Worm (Caenorhabditis elegans): ENCODE results near the gene lro-1.
A peak's percentile ranks its signal among the peaks of the same experiment; 100 is the strongest.

lro-1 gene

ce11 chrX:6271718-6272117 lies at the start of gene lro-1:
Gene lro-1, plus strand, starts transcription at chrX:6272089.
- TF ChIP-seq ceh-45 (GFP tag; IDR thresholded peaks at IDR 0.05) (no peak), elt-2 (tag; optimal IDR thresholded peaks at IDR 0.05) (peak; percentile 62), gmeb-2 (tag; optimal IDR thresholded peaks at IDR 0.05) (no peak), ceh-19 (GFP tag; optimal IDR thresholded peaks at IDR 0.05) (no peak)

ce11 chrX:6224841-6225240 lies 47.0 kb upstream of the lro-1 start:
- no peak for TF ChIP-seq tbx-7 (tag; optimal IDR thresholded peaks at IDR 0.05)
- no peak for TF ChIP-seq pros-1 (tag; optimal IDR thresholded peaks at IDR 0.05)
- no peak for TF ChIP-seq mec-3 (tag; optimal IDR thresholded peaks at IDR 0.05; ENCODE audit: borderline replicate concordance)
- no peak for TF ChIP-seq dve-1 (tag; optimal IDR thresholded peaks at IDR 0.05)
- peak; percentile 6 for TF ChIP-seq sdc-2 (tag; optimal IDR thresholded peaks at IDR 0.05)
- peak; percentile 11 for TF ChIP-seq rnt-1 (tag; optimal IDR thresholded peaks at IDR 0.05)
- no peak for TF ChIP-seq hlh-6 (tag; optimal IDR thresholded peaks at IDR 0.05)
- TF ChIP-seq ref-2 (tag; optimal IDR thresholded peaks at IDR 0.05) = no peak
- TF ChIP-seq unc-55 (GFP tag; optimal IDR thresholded peaks at IDR 0.05) = peak; percentile 95
- no peak for TF ChIP-seq hlh-15 (tag; optimal IDR thresholded peaks at IDR 0.05)
- no peak for TF ChIP-seq sox-4 (tag; optimal IDR thresholded peaks at IDR 0.05)
- no peak for TF ChIP-seq tbx-2 (tag; optimal IDR thresholded peaks at IDR 0.05)
- TF ChIP-seq ceh-2 (tag; optimal IDR thresholded peaks at IDR 0.05) = no peak
- TF ChIP-seq elt-4 (tag; optimal IDR thresholded peaks at IDR 0.05) = no peak
- no peak for TF ChIP-seq nhr-232 (tag; optimal IDR thresholded peaks at IDR 0.05)
- no peak for TF ChIP-seq unc-86 (tag; optimal IDR thresholded peaks at IDR 0.05)
- TF ChIP-seq ahr-1 (tag; optimal IDR thresholded peaks at IDR 0.05) = no peak
- no peak for TF ChIP-seq ceh-19 (GFP tag; optimal IDR thresholded peaks at IDR 0.05)
- TF ChIP-seq unc-42 (tag; optimal IDR thresholded peaks at IDR 0.05) = no peak
- TF ChIP-seq eyg-1 (tag; optimal IDR thresholded peaks at IDR 0.05) = no peak
- no peak for TF ChIP-seq pat-9 (tag; optimal IDR thresholded peaks at IDR 0.05)
- no peak for TF ChIP-seq ceh-48 (tag; optimal IDR thresholded peaks at IDR 0.05)
- peak; percentile 7 for TF ChIP-seq hlh-8 (tag; optimal IDR thresholded peaks at IDR 0.05)
- TF ChIP-seq npax-4 (tag; optimal IDR thresholded peaks at IDR 0.05) = no peak

- TF ChIP-seq ets-4 (tag; optimal IDR thresholded peaks at IDR 0.05) (no peak), ceh-48 (tag; optimal IDR thresholded peaks at IDR 0.05) (no peak), odd-2 (tag; optimal IDR thresholded peaks at IDR 0.05) (no peak), nfya-1 (tag; optimal IDR thresholded peaks at IDR 0.05) (no peak), ceh-30 (tag; optimal IDR thresholded peaks at IDR 0.05) (no peak), F13H6.1 (tag; optimal IDR thresholded peaks at IDR 0.05) (no peak), T23F11.4 (GFP tag; optimal IDR thresholded peaks at IDR 0.05) (no peak), Y22D7AL.16 (tag; optimal IDR thresholded peaks at IDR 0.05) (no peak), madf-2 (tag; optimal IDR thresholded peaks at IDR 0.05) (no peak), nhr-232 (tag; optimal IDR thresholded peaks at IDR 0.05) (no peak), mec-3 (tag; optimal IDR thresholded peaks at IDR 0.05; ENCODE audit: borderline replicate concordance) (no peak), lin-11 (tag; optimal IDR thresholded peaks at IDR 0.05) (no peak)
These were observed 41.2 kb upstream of the lro-1 start, which contains the start of gene lite-1 for ce11 chrX:6230669-6231068. Gene lite-1, minus strand, starts transcription at chrX:6230769.

DNA sequence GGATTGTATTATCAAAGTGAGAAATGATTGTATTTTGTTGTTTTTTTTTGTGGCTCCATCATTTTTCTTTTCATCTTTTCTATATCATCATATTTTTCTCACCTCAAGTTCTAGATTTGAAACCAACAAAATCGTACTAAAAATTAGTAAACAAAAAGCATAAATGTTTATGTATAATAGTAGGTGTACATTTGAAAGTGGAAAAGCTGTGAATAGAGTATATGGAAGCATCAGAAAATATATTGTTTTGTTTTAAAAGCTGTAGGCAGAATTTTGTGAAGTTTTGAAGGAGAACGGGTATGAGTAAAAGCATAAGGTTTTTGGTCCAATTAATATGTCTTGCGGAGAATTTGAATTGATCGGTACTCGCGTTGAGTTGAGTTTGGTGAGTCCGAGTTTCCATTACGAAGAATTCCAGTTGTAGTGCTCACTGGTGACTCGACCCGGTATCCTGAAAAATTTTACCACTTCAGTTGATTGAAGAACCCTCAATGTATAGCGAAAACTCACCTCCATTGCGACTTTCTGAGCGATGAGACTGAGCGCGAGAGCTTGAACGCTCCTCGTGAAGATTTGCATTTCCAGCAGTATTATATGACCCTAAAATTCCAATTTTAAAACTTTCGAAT lies 38.8 kb upstream of the lro-1 start, which contains the start of gene C14F11.4:
C14F11.4 (minus strand) TSS at position 51 of the 629 bp plus-strand sequence.
- TF ChIP-seq pag-3 (tag; optimal IDR thresholded peaks at IDR 0.05; ENCODE audit: borderline replicate concordance) (no peak), Y22D7AL.16 (tag; optimal IDR thresholded peaks at IDR 0.05) (no peak), sox-4 (tag; optimal IDR thresholded peaks at IDR 0.05) (no peak), fkh-10 (GFP tag; optimal IDR thresholded peaks at IDR 0.05) (no peak), ceh-48 (tag; optimal IDR thresholded peaks at IDR 0.05) (no peak), pros-1 (tag; optimal IDR thresholded peaks at IDR 0.05) (no peak), sdc-2 (tag; optimal IDR thresholded peaks at IDR 0.05) (no peak), ceh-18 (tag; optimal IDR thresholded peaks at IDR 0.05) (no peak), tbx-2 (tag; optimal IDR thresholded peaks at IDR 0.05) (no peak), unc-55 (GFP tag; optimal IDR thresholded peaks at IDR 0.05) (no peak), sox-2 (GFP tag; IDR thresholded peaks at IDR 0.05) (no peak), ztf-16 (tag; optimal IDR thresholded peaks at IDR 0.05) (no peak)
